Worm (Caenorhabditis elegans) whole organism, young adult: Measurements from ENCODE around the gene sri-50.
"Not testable (repeated sequence)": the region's sequence is repeated elsewhere in the genome, so short reads cannot be mapped to it uniquely, and the experiment has no call there.

Experiments
- B0336.3 ChIP-seq: fragments of 200-800 bp; sonication (Bioruptor generic); IDR thresholded peaks from 2 replicates; pipeline ENCODE4 v1.3.6; 2022; ENCODE audit warnings: missing genetic modification characterization, missing compliant biosample characterization
- C06A6.2 ChIP-seq: fragments of 200-800 bp; sonication (Bioruptor generic); conservative IDR thresholded peaks from 2 replicates; pipeline ENCODE4 v1.3.6; 2022; ENCODE audit warnings: missing genetic modification characterization, missing compliant biosample characterization
- D2030.7 ChIP-seq: fragments of 200-800 bp; sonication (Bioruptor generic); IDR thresholded peaks from 2 replicates; pipeline ENCODE4 v1.3.6; 2022; ENCODE audit warnings: missing genetic modification reagents, missing genetic modification characterization, missing compliant biosample characterization
- Y53F4B.3 ChIP-seq: fragments of 200-800 bp; sonication (Bioruptor generic); IDR thresholded peaks from 2 replicates; pipeline ENCODE4 v1.3.6; 2022; ENCODE audit warnings: missing genetic modification reagents, missing genetic modification characterization, missing compliant biosample characterization
- aptf-2 ChIP-seq: fragments of 200-800 bp; sonication (Bioruptor generic); conservative IDR thresholded peaks from 2 replicates; pipeline ENCODE4 v1.3.6; 2022; ENCODE audit warnings: missing genetic modification reagents, missing genetic modification characterization, missing compliant biosample characterization
- aptf-3 ChIP-seq: fragments of 200-800 bp; sonication (Bioruptor generic); IDR thresholded peaks from 2 replicates; pipeline ENCODE4 v1.3.6; 2022; ENCODE audit warnings: missing genetic modification characterization, missing compliant biosample characterization
- attf-6 ChIP-seq: fragments of 200-800 bp; sonication (Bioruptor generic); IDR thresholded peaks from 2 replicates; pipeline ENCODE4 v1.3.6; 2022; ENCODE audit warnings: missing genetic modification reagents, missing genetic modification characterization, missing compliant biosample characterization
- bed-1 ChIP-seq: fragments of 200-800 bp; sonication (Bioruptor generic); IDR thresholded peaks from 2 replicates; pipeline ENCODE4 v1.3.6; 2022; ENCODE audit warnings: missing genetic modification reagents, missing genetic modification characterization, missing compliant biosample characterization
- cebp-1 ChIP-seq, 2 experiments: fragments of 200-800 bp in 1 of 2; sonication (Bioruptor generic) in 1 of 2; sonication (generic microtip) in 1 of 2; IDR thresholded peaks in 1 of 2; optimal IDR thresholded peaks in 1 of 2; 2 replicates each; pipeline versions ENCODE4 v1.3.6 to Lab custom; 2017 to 2022; ENCODE audit warnings: missing compliant biosample characterization in 2 of 2, missing genetic modification characterization in 2 of 2, mild to moderate bottlenecking in 1 of 2, missing genetic modification reagents in 1 of 2, moderate library complexity in 1 of 2
- ceh-58 ChIP-seq: fragments of 200-800 bp; sonication (Bioruptor generic); IDR thresholded peaks from 2 replicates; pipeline ENCODE4 v1.3.6; 2022; ENCODE audit warnings: missing genetic modification characterization, missing compliant biosample characterization
- ceh-91 ChIP-seq: fragments of 200-800 bp; sonication (Bioruptor generic); IDR thresholded peaks from 2 replicates; pipeline ENCODE4 v1.3.6; 2022; ENCODE audit warnings: missing genetic modification reagents, missing genetic modification characterization, missing compliant biosample characterization
- dpff-1 ChIP-seq: sonication (generic microtip); optimal IDR thresholded peaks from 2 replicates; lab custom pipeline; 2017; ENCODE audit warnings: mild to moderate bottlenecking, missing genetic modification characterization, missing compliant biosample characterization
- egl-18 ChIP-seq: fragments of 200-800 bp; sonication (Bioruptor generic); IDR thresholded peaks from 2 replicates; pipeline ENCODE4 v1.3.6; 2022; ENCODE audit warnings: missing genetic modification reagents, missing genetic modification characterization, missing compliant biosample characterization
- ets-4 ChIP-seq: fragments of 200-800 bp; sonication (Bioruptor generic); optimal IDR thresholded peaks from 2 replicates; lab custom pipeline; 2018; ENCODE audit warnings: mild to moderate bottlenecking, missing genetic modification characterization, missing compliant biosample characterization
- fkh-3 ChIP-seq: sonication (generic microtip); optimal IDR thresholded peaks from 2 replicates; lab custom pipeline; 2016; ENCODE audit warnings: mild to moderate bottlenecking, missing genetic modification characterization, missing compliant biosample characterization
- hlh-12 ChIP-seq: sonication (generic microtip); optimal IDR thresholded peaks from 2 replicates; lab custom pipeline; 2016; ENCODE audit warnings: missing genetic modification characterization, missing compliant biosample characterization
- hmg-20 ChIP-seq: fragments of 200-800 bp; sonication (Bioruptor generic); IDR thresholded peaks from 2 replicates; pipeline ENCODE4 v1.3.6; 2022; ENCODE audit warnings: missing genetic modification reagents, missing genetic modification characterization, missing compliant biosample characterization
- hrde-1 ChIP-seq: sonication (generic microtip); optimal IDR thresholded peaks from 2 replicates; lab custom pipeline; 2016; ENCODE audit warnings: missing genetic modification characterization, mild to moderate bottlenecking, missing compliant biosample characterization, moderate library complexity, missing genotype, missing genetic modification reagents, borderline replicate concordance
- let-526 ChIP-seq: fragments of 200-800 bp; sonication (Bioruptor generic); IDR thresholded peaks from 2 replicates; pipeline ENCODE4 v1.3.6; 2022; ENCODE audit warnings: missing genetic modification reagents, missing genetic modification characterization, missing compliant biosample characterization
- lsy-27 ChIP-seq: sonication (generic microtip); optimal IDR thresholded peaks from 2 replicates; lab custom pipeline; 2017; ENCODE audit warnings: missing genetic modification characterization, mild to moderate bottlenecking, missing compliant biosample characterization, antibody characterized with exemption, missing genotype, borderline replicate concordance; ENCODE audit not compliant: insufficient read depth
- madf-3 ChIP-seq: fragments of 200-800 bp; sonication (Bioruptor generic); IDR thresholded peaks from 2 replicates; pipeline ENCODE4 v1.3.6; 2022; ENCODE audit warnings: missing genetic modification reagents, missing genetic modification characterization, missing compliant biosample characterization
- pha-4 ChIP-seq: fragments of 150-350 bp; sonication (generic microtip); optimal IDR thresholded peaks from 2 replicates; lab custom pipeline; 2014; ENCODE audit warnings: missing biosample characterization, missing genetic modification reagents, missing genetic modification characterization
- rcor-1 ChIP-seq: fragments of 200-800 bp; sonication (Bioruptor generic); IDR thresholded peaks from 2 replicates; pipeline ENCODE4 v1.3.6; 2022; ENCODE audit warnings: missing genetic modification reagents, missing genetic modification characterization, missing compliant biosample characterization
- sdz-38 ChIP-seq: sonication (generic microtip); optimal IDR thresholded peaks from 2 replicates; lab custom pipeline; 2016; ENCODE audit warnings: missing genotype, missing genetic modification characterization, missing compliant biosample characterization
- sea-2 ChIP-seq: fragments of 200-800 bp; sonication (Bioruptor generic); IDR thresholded peaks from 2 replicates; pipeline ENCODE4 v1.3.6; 2022; ENCODE audit warnings: missing genetic modification characterization, missing compliant biosample characterization
- snpc-1.3 ChIP-seq: sonication (generic microtip); optimal IDR thresholded peaks from 2 replicates; lab custom pipeline; 2017; ENCODE audit warnings: missing genetic modification characterization, mild to moderate bottlenecking, missing compliant biosample characterization, antibody characterized with exemption, moderate library complexity, missing genotype, missing genetic modification reagents; ENCODE audit not compliant: insufficient read depth
- tbx-9 ChIP-seq: sonication (generic microtip); optimal IDR thresholded peaks from 2 replicates; lab custom pipeline; 2016; ENCODE audit warnings: borderline replicate concordance, missing genetic modification characterization, inconsistent platforms, missing compliant biosample characterization
- unc-130 ChIP-seq: sonication (generic microtip); optimal IDR thresholded peaks from 2 replicates; lab custom pipeline; 2016; ENCODE audit warnings: missing genetic modification reagents, missing genetic modification characterization, missing compliant biosample characterization
- unc-62 ChIP-seq: fragments of 150-350 bp; optimal IDR thresholded peaks from 2 replicates; lab custom pipeline; 2014; ENCODE audit warnings: missing biosample characterization, missing genetic modification reagents, missing genetic modification characterization

sri-50 gene

DNA sequence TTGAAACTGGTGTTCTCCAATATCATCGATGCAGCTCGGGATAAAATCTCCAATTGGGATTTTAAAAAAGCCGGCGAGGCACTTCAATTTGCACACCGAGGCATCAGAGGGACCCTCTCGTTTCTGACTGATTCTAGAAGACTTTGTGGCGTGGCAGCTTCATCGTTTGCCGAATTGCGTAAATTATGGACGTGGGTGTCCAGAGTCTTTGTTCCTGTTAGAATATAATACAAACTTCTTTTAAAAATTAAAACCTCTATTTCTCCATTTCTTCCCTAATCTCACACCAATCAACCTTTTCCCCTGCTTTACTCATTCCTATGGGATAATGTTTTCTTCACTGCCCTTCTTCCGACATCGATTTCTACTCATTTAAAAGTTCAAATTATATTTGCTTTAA lies 6.8 kb downstream of the sri-50 start, which contains the start of gene ZC239.5 (continued):
- TF ChIP-seq snpc-1.3 (tag; lab: Kevin White, UChicago), result no peak

- no peak for TF ChIP-seq ceh-91 (GFP tag; lab: Robert Waterston, UW)
- TF ChIP-seq hmg-20 (GFP tag; lab: Robert Waterston, UW), result no peak
- no peak for TF ChIP-seq cebp-1 (GFP tag; IDR thresholded peaks at IDR 0.05; lab: Robert Waterston, UW)
- no peak for TF ChIP-seq cebp-1 (tag; optimal IDR thresholded peaks at IDR 0.05; lab: Kevin White, UChicago)
- TF ChIP-seq unc-62 (GFP tag; lab: Kevin White, UChicago), result no peak
- TF ChIP-seq madf-3 (GFP tag; lab: Robert Waterston, UW), result no peak
- no peak for TF ChIP-seq aptf-3 (GFP tag; lab: Robert Waterston, UW)
- TF ChIP-seq Y53F4B.3 (GFP tag; lab: Robert Waterston, UW), result no peak
- TF ChIP-seq pha-4 (tag; lab: Kevin White, UChicago), result no peak
- no peak for TF ChIP-seq C06A6.2 (GFP tag; lab: Robert Waterston, UW)
- TF ChIP-seq aptf-2 (GFP tag; lab: Robert Waterston, UW), result no peak
- TF ChIP-seq tbx-9 (tag; lab: Kevin White, UChicago), result no peak
- TF ChIP-seq D2030.7, result no peak
- TF ChIP-seq bed-1 (GFP tag; lab: Robert Waterston, UW), result no peak
- TF ChIP-seq ceh-58 (GFP tag; lab: Robert Waterston, UW), result no peak
- TF ChIP-seq hrde-1 (tag; lab: Kevin White, UChicago), result no peak
- no peak for TF ChIP-seq ets-4 (GFP tag; lab: Kevin White, UChicago)
- TF ChIP-seq, all 124 proteins: peak for 0
Measured at ce11 chrII:3213898-3214297, 10.4 kb downstream of the sri-50 start, which contains the start of gene ZC239.4. Gene ZC239.4, plus strand, starts transcription at chrII:3214198.

- TF ChIP-seq egl-18, sea-2, rcor-1 (GFP tag; lab: Robert Waterston, UW): not testable (repeated sequence)
Measured at ce11 chrII:3215762-3216161, 12.2 kb downstream of the sri-50 start, which contains the start of gene ZC239.3. Gene ZC239.3, plus strand, starts transcription at chrII:3216062.

DNA sequence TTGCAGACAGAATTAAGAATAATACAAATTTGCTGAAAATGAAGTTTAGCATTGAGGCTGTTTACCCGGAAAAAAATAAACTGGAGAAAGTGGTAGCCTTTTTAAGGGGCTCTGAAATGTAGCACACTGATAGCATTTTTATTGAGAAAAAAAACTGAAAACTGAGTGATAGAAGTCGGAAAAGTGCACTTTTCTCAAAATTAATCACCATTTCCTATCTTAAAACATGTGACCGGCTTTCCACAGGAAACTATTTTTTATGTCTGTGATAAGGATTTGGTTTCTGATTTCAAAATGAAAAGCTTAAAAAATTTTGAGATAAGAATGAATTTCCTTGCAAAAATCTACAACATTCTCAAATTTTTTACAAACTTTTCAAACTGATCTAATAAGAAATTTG lies 17.2 kb downstream of the sri-50 start, which contains the start of gene ZC239.22:
TSS of gene ZC239.22 (minus strand) at position 101 of the 400 bp plus-strand sequence.
- no peak for TF ChIP-seq C06A6.2 (GFP tag; lab: Robert Waterston, UW)
- no peak for TF ChIP-seq ceh-58 (GFP tag; lab: Robert Waterston, UW)
- TF ChIP-seq sdz-38 (tag; lab: Kevin White, UChicago), result no peak
- TF ChIP-seq hlh-12 (tag; lab: Kevin White, UChicago), result no peak

- no peak for TF ChIP-seq sea-2 (GFP tag; lab: Robert Waterston, UW)
- no peak for TF ChIP-seq B0336.3 (GFP tag; lab: Robert Waterston, UW)
- TF ChIP-seq snpc-1.3 (tag; lab: Kevin White, UChicago), result no peak
- no peak for TF ChIP-seq tbx-9 (tag; lab: Kevin White, UChicago)
- TF ChIP-seq let-526 (GFP tag; lab: Robert Waterston, UW), result no peak
- TF ChIP-seq lsy-27 (tag; lab: Kevin White, UChicago), result no peak
- TF ChIP-seq Y53F4B.3 (GFP tag; lab: Robert Waterston, UW), result no peak
- no peak for TF ChIP-seq fkh-3 (tag; lab: Kevin White, UChicago)
- no peak for TF ChIP-seq unc-62 (GFP tag; lab: Kevin White, UChicago)
- TF ChIP-seq attf-6, result no peak
- no peak for TF ChIP-seq dpff-1
- TF ChIP-seq unc-130 (GFP tag; lab: Kevin White, UChicago), result no peak
Measured at ce11 chrII:3221730-3222129, 18.2 kb downstream of the sri-50 start, which contains the start of gene ZC239.14. Gene ZC239.14, minus strand, starts transcription at chrII:3222034.
